Fruit fly (Drosophila melanogaster) whole organism, embryonic: Measurements from ENCODE around the gene ND-39.

Source experiments
- Awh ChIP-seq: fragments of 200-800 bp; sonication (Bioruptor generic); IDR thresholded peaks from 2 replicates; pipeline ENCODE4, ENCODE4 v1.3.6; 2022; ENCODE audit warnings: missing biosample characterization, missing genetic modification characterization
- CG10431 ChIP-seq: fragments of 200-800 bp; sonication (Bioruptor generic); optimal IDR thresholded peaks from 3 replicates; lab custom pipeline; 2018; ENCODE audit warnings: missing biosample characterization, mild to moderate bottlenecking, missing genetic modification characterization
- CG10543 ChIP-seq: fragments of 200-800 bp; sonication (Bioruptor generic); optimal IDR thresholded peaks from 3 replicates; lab custom pipeline; 2017; ENCODE audit warnings: missing biosample characterization, mild to moderate bottlenecking, missing genetic modification characterization, moderate library complexity
- CG11247 ChIP-seq: fragments of 200-800 bp; sonication (Bioruptor generic); IDR thresholded peaks from 2 replicates; pipeline ENCODE4 v1.3.6; 2022; ENCODE audit warnings: missing biosample characterization, missing genetic modification characterization
- CG12071 ChIP-seq: fragments of 200-800 bp; sonication (Bioruptor generic); optimal IDR thresholded peaks from 3 replicates; lab custom pipeline; 2018; ENCODE audit warnings: missing biosample characterization, mild to moderate bottlenecking, missing genetic modification characterization
- CG12236 ChIP-seq: fragments of 200-800 bp; sonication (Bioruptor generic); optimal IDR thresholded peaks from 2 replicates; lab custom pipeline; 2016; ENCODE audit warnings: missing biosample characterization, missing genetic modification characterization
- CG12659 ChIP-seq: fragments of 200-800 bp; sonication (Bioruptor generic); optimal IDR thresholded peaks from 3 replicates; lab custom pipeline; 2017; ENCODE audit warnings: mild to moderate bottlenecking, missing biosample characterization, missing genetic modification reagents, missing genetic modification characterization
- CG13123 ChIP-seq: fragments of 200-800 bp; sonication (Bioruptor generic); optimal IDR thresholded peaks from 2 replicates; lab custom pipeline; 2016; ENCODE audit warnings: missing biosample characterization, missing genetic modification characterization
- CG13894 ChIP-seq: fragments of 200-800 bp; sonication (Bioruptor generic); optimal IDR thresholded peaks from 3 replicates; lab custom pipeline; 2018; ENCODE audit warnings: missing biosample characterization, mild to moderate bottlenecking, missing genetic modification characterization, moderate library complexity
- CG14710 ChIP-seq: fragments of 200-800 bp; sonication (Bioruptor generic); optimal IDR thresholded peaks from 3 replicates; lab custom pipeline; 2019; ENCODE audit warnings: missing biosample characterization, mild to moderate bottlenecking, missing genetic modification characterization, moderate library complexity
- CG15011 ChIP-seq: fragments of 200-800 bp; sonication (Bioruptor generic); optimal IDR thresholded peaks from 3 replicates; lab custom pipeline; 2018; ENCODE audit warnings: missing biosample characterization, mild to moderate bottlenecking, missing genetic modification characterization
- CG1529 ChIP-seq: fragments of 200-800 bp; sonication (Bioruptor generic); optimal IDR thresholded peaks from 3 replicates; lab custom pipeline; 2018; ENCODE audit warnings: missing biosample characterization, missing genetic modification characterization
- CG17328 ChIP-seq: fragments of 200-800 bp; sonication (Bioruptor generic); IDR thresholded peaks from 2 replicates; pipeline ENCODE4 v1.3.6; 2022; ENCODE audit warnings: missing biosample characterization, missing genetic modification characterization
- CG17568 ChIP-seq: fragments of 200-800 bp; sonication (Bioruptor generic); optimal IDR thresholded peaks from 2 replicates; lab custom pipeline; 2018; ENCODE audit warnings: missing biosample characterization, mild to moderate bottlenecking, missing genetic modification characterization, moderate library complexity
- CG18764 ChIP-seq: fragments of 200-800 bp; sonication (Bioruptor generic); optimal IDR thresholded peaks from 3 replicates; lab custom pipeline; 2016; ENCODE audit warnings: missing biosample characterization, missing genetic modification characterization
- CG2116 ChIP-seq: fragments of 200-800 bp; sonication (Bioruptor generic); optimal IDR thresholded peaks from 3 replicates; lab custom pipeline; 2018; ENCODE audit warnings: missing biosample characterization, mild to moderate bottlenecking, missing genetic modification characterization
- CG2199 ChIP-seq: fragments of 200-800 bp; sonication (Bioruptor generic); IDR thresholded peaks from 3 replicates; pipeline ENCODE4 v1.3.6; 2022; ENCODE audit warnings: missing biosample characterization, missing genetic modification characterization
- CG30020 ChIP-seq: fragments of 200-800 bp; optimal IDR thresholded peaks from 2 replicates; lab custom pipeline; 2019; ENCODE audit warnings: missing biosample characterization, mild to moderate bottlenecking, missing genetic modification characterization, moderate library complexity
- CG31365 ChIP-seq: fragments of 200-800 bp; sonication (Bioruptor generic); optimal IDR thresholded peaks from 2 replicates; lab custom pipeline; 2018; ENCODE audit warnings: missing biosample characterization, mild to moderate bottlenecking, missing genetic modification characterization
- CG31388 ChIP-seq: fragments of 200-800 bp; sonication (Bioruptor generic); optimal IDR thresholded peaks from 2 replicates; lab custom pipeline; 2016; ENCODE audit warnings: missing biosample characterization, missing genetic modification characterization
- CG5953 ChIP-seq: fragments of 200-800 bp; sonication (Bioruptor generic); IDR thresholded peaks from 2 replicates; pipeline ENCODE4 v1.3.6; 2022; ENCODE audit warnings: missing biosample characterization, missing genetic modification characterization
- CG6175 ChIP-seq: fragments of 200-800 bp; sonication (Bioruptor generic); IDR thresholded peaks from 3 replicates; pipeline ENCODE4 v1.3.6; 2022; ENCODE audit warnings: missing biosample characterization, missing genetic modification characterization
- CG6854 ChIP-seq: fragments of 200-800 bp; sonication (Bioruptor generic); optimal IDR thresholded peaks from 3 replicates; lab custom pipeline; 2017; ENCODE audit warnings: missing biosample characterization, mild to moderate bottlenecking, missing genetic modification characterization
- CG7987 ChIP-seq: fragments of 200-800 bp; sonication (Bioruptor generic); optimal IDR thresholded peaks from 2 replicates; lab custom pipeline; 2018; ENCODE audit warnings: missing biosample characterization, mild to moderate bottlenecking, missing genetic modification characterization, moderate library complexity
- Chrac-16 ChIP-seq: fragments of 200-800 bp; sonication (Bioruptor generic); optimal IDR thresholded peaks from 3 replicates; lab custom pipeline; 2016; ENCODE audit warnings: missing biosample characterization, missing genetic modification characterization
- HLH4C ChIP-seq: fragments of 200-800 bp; sonication (Bioruptor generic); IDR thresholded peaks from 3 replicates; pipeline ENCODE4 v1.3.6; 2022; ENCODE audit warnings: missing biosample characterization, missing genetic modification characterization; ENCODE audit not compliant: partially characterized antibody
- Med ChIP-seq: fragments of 200-800 bp; sonication (Bioruptor generic); peaks from one replicate; lab custom pipeline; 2016; ENCODE audit warnings: missing biosample characterization, missing genetic modification characterization, mild to moderate bottlenecking, inconsistent platforms, moderate library complexity
- NC2β ChIP-seq: fragments of 200-800 bp; sonication (Bioruptor generic); optimal IDR thresholded peaks from 2 replicates; lab custom pipeline; 2016; ENCODE audit warnings: missing biosample characterization, missing genetic modification characterization
- Oaz ChIP-seq: fragments of 200-800 bp; sonication (Bioruptor generic); IDR thresholded peaks from 2 replicates; pipeline ENCODE4 v1.3.6; 2022; ENCODE audit warnings: missing biosample characterization, missing genetic modification characterization
- Opbp ChIP-seq: fragments of 200-800 bp; sonication (Bioruptor generic); IDR thresholded peaks from 3 replicates; pipeline ENCODE4 v1.3.6; 2022; ENCODE audit warnings: missing biosample characterization, missing genetic modification characterization; ENCODE audit not compliant: partially characterized antibody
- Ptx1 ChIP-seq: fragments of 200-800 bp; sonication (Bioruptor generic); IDR thresholded peaks from 2 replicates; pipeline ENCODE4 v1.3.6; 2022; ENCODE audit warnings: missing biosample characterization, missing genetic modification characterization
- Spps ChIP-seq: fragments of 200-800 bp; sonication (Bioruptor generic); optimal IDR thresholded peaks from 2 replicates; lab custom pipeline; 2018; ENCODE audit warnings: missing biosample characterization, mild to moderate bottlenecking, missing genetic modification characterization
- TFAM ChIP-seq: fragments of 200-800 bp; sonication (Bioruptor generic); optimal IDR thresholded peaks from 2 replicates; lab custom pipeline; 2017; ENCODE audit warnings: missing biosample characterization, missing genetic modification characterization, inconsistent platforms
- chn ChIP-seq: fragments of 200-800 bp; sonication (Bioruptor generic); optimal IDR thresholded peaks from 2 replicates; lab custom pipeline; 2016; ENCODE audit warnings: missing biosample characterization, missing genetic modification characterization
- danr ChIP-seq: fragments of 200-800 bp; sonication (Bioruptor generic); IDR thresholded peaks from 2 replicates; pipeline ENCODE4 v1.3.6; 2022; ENCODE audit warnings: missing biosample characterization, missing genetic modification characterization
- dimm ChIP-seq: fragments of 200-800 bp; sonication (Bioruptor generic); IDR thresholded peaks from 2 replicates; pipeline ENCODE4 v1.3.6; 2022; ENCODE audit warnings: missing biosample characterization, missing genetic modification characterization
- ems ChIP-seq: fragments of 200-800 bp; sonication (Bioruptor generic); optimal IDR thresholded peaks from 3 replicates; lab custom pipeline; 2016; ENCODE audit warnings: missing biosample characterization, missing genetic modification characterization
- eve ChIP-seq, 2 experiments: fragments of >200 bp; optimal IDR thresholded peaks; 2 replicates each; lab custom pipeline; 2017; ENCODE audit warnings: missing biosample characterization in 2 of 2, missing genetic modification characterization in 2 of 2
- exex ChIP-seq: fragments of 200-800 bp; sonication (Bioruptor generic); optimal IDR thresholded peaks from 4 replicates; lab custom pipeline; 2018; ENCODE audit warnings: missing biosample characterization, mild to moderate bottlenecking, missing genetic modification characterization, moderate library complexity
- grn ChIP-seq: fragments of 200-800 bp; sonication (Bioruptor generic); optimal IDR thresholded peaks from 3 replicates; lab custom pipeline; 2017; ENCODE audit warnings: missing biosample characterization, missing genetic modification characterization
- gt ChIP-seq: fragments of 200-800 bp; sonication (Bioruptor generic); IDR thresholded peaks from 2 replicates; pipeline ENCODE4 v1.3.6; 2022; ENCODE audit warnings: missing biosample characterization, missing genetic modification characterization
- lola ChIP-seq, 3 experiments: fragments of >200 bp in 2 of 3; fragments of 200-800 bp in 1 of 3; sonication (Bioruptor generic) in 1 of 3; optimal IDR thresholded peaks; 2 replicates each; lab custom pipeline; 2017 to 2019; ENCODE audit warnings: missing biosample characterization in 3 of 3, missing genetic modification characterization in 3 of 3, mild to moderate bottlenecking in 1 of 3, moderate library complexity in 1 of 3
- mirr ChIP-seq: fragments of 200-800 bp; sonication (Bioruptor generic); optimal IDR thresholded peaks from 3 replicates; lab custom pipeline; 2018; ENCODE audit warnings: missing biosample characterization, mild to moderate bottlenecking, missing genetic modification characterization
- schlank ChIP-seq: fragments of 200-800 bp; sonication (Bioruptor generic); optimal IDR thresholded peaks from 2 replicates; lab custom pipeline; 2018; ENCODE audit warnings: missing biosample characterization, mild to moderate bottlenecking, missing genetic modification characterization
- sd ChIP-seq: fragments of 200-800 bp; sonication (Bioruptor generic); optimal IDR thresholded peaks from 3 replicates; lab custom pipeline; 2018; ENCODE audit warnings: missing biosample characterization, mild to moderate bottlenecking, missing genetic modification characterization, moderate library complexity
- sens ChIP-seq: fragments of 200-800 bp; sonication (Bioruptor generic); peaks from one replicate; lab custom pipeline; 2016; ENCODE audit warnings: missing biosample characterization, missing genetic modification characterization
- sna ChIP-seq: fragments of 200-800 bp; sonication (Bioruptor generic); IDR thresholded peaks from 2 replicates; pipeline ENCODE4 v1.3.6; 2022; ENCODE audit warnings: missing biosample characterization, missing genetic modification characterization; ENCODE audit not compliant: partially characterized antibody
- stwl ChIP-seq: fragments of 200-800 bp; sonication (Bioruptor generic); optimal IDR thresholded peaks from 3 replicates; lab custom pipeline; 2018; ENCODE audit warnings: missing biosample characterization, mild to moderate bottlenecking, missing genetic modification characterization, moderate library complexity
- twi ChIP-seq: fragments of 200-800 bp; optimal IDR thresholded peaks from 2 replicates; lab custom pipeline; 2019; ENCODE audit warnings: missing biosample characterization, mild to moderate bottlenecking, missing genetic modification characterization, moderate library complexity

The ND-39 gene

dm6 chr3L:20529918-20530317 is 38.0 kb downstream of the ND-39 start:
- TF ChIP-seq chn, result no peak
- peak; percentile 10 for TF ChIP-seq sens
- peak; percentile 50 for TF ChIP-seq sd (tag; lab: Kevin White, UChicago)
- TF ChIP-seq eve (GFP tag; optimal IDR thresholded peaks at IDR 0.05; lab: Kevin White, UChicago), result peak in 1 of 2 experiments; percentile 2
- no peak for TF ChIP-seq ems
- peak; percentile 52 for TF ChIP-seq exex (tag; lab: Kevin White, UChicago)
- no peak for TF ChIP-seq Ptx1

DNA sequence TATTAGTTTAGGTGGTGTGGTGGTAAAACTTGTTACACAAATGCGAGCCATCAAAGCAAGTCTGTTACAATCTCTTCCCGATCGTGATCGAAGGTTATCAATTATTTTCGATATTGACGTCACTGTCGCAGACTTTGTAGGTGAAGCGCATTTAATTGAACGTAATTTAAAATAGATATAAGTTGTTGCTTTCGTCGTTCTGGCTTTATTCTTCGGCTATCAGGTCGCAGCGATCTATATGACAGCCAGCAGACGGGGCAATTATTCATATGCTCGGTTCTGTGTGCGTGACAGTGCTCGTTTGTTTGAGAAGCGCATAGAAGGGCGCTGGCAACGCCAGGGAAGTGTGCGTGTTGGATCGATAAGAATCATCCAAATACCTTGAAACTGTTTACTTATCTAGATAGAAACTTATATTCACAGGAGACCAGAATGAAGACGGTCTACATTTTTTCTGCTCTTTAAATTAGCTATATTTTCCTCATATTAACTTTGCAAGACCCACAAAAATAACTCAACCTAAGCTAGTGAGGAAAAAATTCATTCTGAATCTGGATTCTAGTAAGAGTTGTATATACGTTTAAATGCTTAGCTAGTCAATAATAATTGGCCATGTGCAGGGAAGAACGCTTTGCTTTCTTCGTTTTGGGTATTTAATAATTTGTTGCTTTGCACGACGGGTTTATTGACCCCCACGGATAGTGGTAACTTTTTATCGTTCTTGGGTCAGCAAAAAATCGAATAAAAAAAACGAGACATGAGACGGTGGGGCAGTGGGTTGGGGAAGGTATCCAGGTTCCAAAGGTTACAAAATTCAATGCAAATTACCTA is 38.7 kb downstream of the ND-39 start:
- TF ChIP-seq schlank (tag; lab: Kevin White, UChicago) (no peak), dimm (GFP tag; lab: Robert Waterston, UW) (no peak), CG2199 (GFP tag; lab: Robert Waterston, UW) (no peak), danr (GFP tag; lab: Robert Waterston, UW) (no peak), stwl (tag; lab: Kevin White, UChicago) (peak; percentile 53), Awh (GFP tag; lab: Robert Waterston, UW) (no peak), CG12236 (GFP tag; lab: Kevin White, UChicago) (no peak), lola (GFP tag; optimal IDR thresholded peaks at IDR 0.05; lab: Kevin White, UChicago) (no peak), grn (GFP tag; lab: Kevin White, UChicago) (peak; percentile 63), CG5953 (GFP tag; lab: Robert Waterston, UW) (no peak), mirr (GFP tag; lab: Kevin White, UChicago) (peak; percentile 8), CG10543 (no peak), Med (peak; percentile 66), CG11247 (GFP tag; lab: Robert Waterston, UW) (no peak), twi (tag; lab: Kevin White, UChicago) (no peak), NC2β (GFP tag; lab: Kevin White, UChicago) (no peak), TFAM (GFP tag; lab: Kevin White, UChicago) (no peak), CG12659 (GFP tag; lab: Kevin White, UChicago) (no peak), Oaz (GFP tag; lab: Robert Waterston, UW) (no peak), gt (GFP tag; lab: Robert Waterston, UW) (no peak), CG1529 (no peak), CG17328 (GFP tag; lab: Robert Waterston, UW) (no peak), Opbp (GFP tag; lab: Robert Waterston, UW) (0 out of 3 replicates have a peak, but pooled peaks have one; percentile 31), CG18764 (no peak), Spps (tag; lab: Kevin White, UChicago) (no peak), Chrac-16 (GFP tag; lab: Kevin White, UChicago) (no peak), sna (GFP tag; lab: Robert Waterston, UW) (no peak), CG6854 (GFP tag; lab: Kevin White, UChicago) (no peak), CG14710 (tag; lab: Kevin White, UChicago) (no peak), CG6175 (GFP tag; lab: Robert Waterston, UW) (no peak), CG2116 (GFP tag; lab: Kevin White, UChicago) (peak; percentile 16), CG12071 (GFP tag; lab: Kevin White, UChicago) (no peak), CG31388 (GFP tag; lab: Kevin White, UChicago) (no peak), CG10431 (GFP tag; lab: Kevin White, UChicago) (no peak), CG17568 (GFP tag; lab: Kevin White, UChicago) (no peak), CG15011 (no peak), HLH4C (no peak), CG7987 (GFP tag; lab: Kevin White, UChicago) (no peak), CG13123 (GFP tag; lab: Kevin White, UChicago) (no peak), CG30020 (tag; lab: Kevin White, UChicago) (no peak), CG31365 (tag; lab: Kevin White, UChicago) (no peak), CG13894 (no peak)
